Fruit fly (Drosophila melanogaster) whole organism, embryonic: ENCODE data around the gene PlexA.

Source experiments
- ATbp ChIP-seq: fragments of 200-800 bp; sonication (Bioruptor generic); optimal IDR thresholded peaks from 2 replicates; lab custom pipeline; 2017; ENCODE audit warnings: missing biosample characterization, mild to moderate bottlenecking, missing genetic modification characterization, missing genetic modification reagents
- Awh ChIP-seq: fragments of 200-800 bp; sonication (Bioruptor generic); IDR thresholded peaks from 2 replicates; pipeline ENCODE4, ENCODE4 v1.3.6; 2022; ENCODE audit warnings: missing biosample characterization, missing genetic modification characterization
- CG1233 ChIP-seq: fragments of 200-800 bp; sonication (Bioruptor generic); optimal IDR thresholded peaks from 4 replicates; lab custom pipeline; 2018; ENCODE audit warnings: missing biosample characterization, mild to moderate bottlenecking, missing genetic modification characterization
- CG13624 ChIP-seq: fragments of 200-800 bp; sonication (Bioruptor generic); optimal IDR thresholded peaks from 2 replicates; lab custom pipeline; 2016; ENCODE audit warnings: missing biosample characterization, missing genetic modification characterization
- CG15479 ChIP-seq: fragments of 200-800 bp; sonication (Bioruptor generic); optimal IDR thresholded peaks from 3 replicates; lab custom pipeline; 2019; ENCODE audit warnings: missing biosample characterization, mild to moderate bottlenecking, missing genetic modification characterization, moderate library complexity
- CG17359 ChIP-seq: fragments of 200-800 bp; sonication (Bioruptor generic); optimal IDR thresholded peaks from 3 replicates; lab custom pipeline; 2018; ENCODE audit warnings: missing biosample characterization, mild to moderate bottlenecking, missing genetic modification characterization, moderate library complexity
- CG34422 ChIP-seq: fragments of 200-800 bp; sonication (Bioruptor generic); IDR thresholded peaks from 3 replicates; pipeline ENCODE4 v1.3.6; 2022; ENCODE audit warnings: missing biosample characterization, missing genetic modification characterization
- CG4282 ChIP-seq: fragments of 200-800 bp; sonication (Bioruptor generic); optimal IDR thresholded peaks from 2 replicates; lab custom pipeline; 2016; ENCODE audit warnings: missing biosample characterization, missing genetic modification characterization
- CG6854 ChIP-seq: fragments of 200-800 bp; sonication (Bioruptor generic); optimal IDR thresholded peaks from 3 replicates; lab custom pipeline; 2017; ENCODE audit warnings: missing biosample characterization, mild to moderate bottlenecking, missing genetic modification characterization
- CG7271 ChIP-seq: fragments of 200-800 bp; sonication (Bioruptor generic); optimal IDR thresholded peaks from 2 replicates; lab custom pipeline; 2018; ENCODE audit warnings: missing biosample characterization, mild to moderate bottlenecking, missing genetic modification characterization, moderate library complexity
- CG7786 ChIP-seq: fragments of 200-800 bp; sonication (Bioruptor generic); optimal IDR thresholded peaks from 2 replicates; lab custom pipeline; 2016; ENCODE audit warnings: missing biosample characterization, missing genetic modification characterization
- CG8924 ChIP-seq: fragments of 200-800 bp; optimal IDR thresholded peaks from 3 replicates; lab custom pipeline; 2019; ENCODE audit warnings: missing biosample characterization, mild to moderate bottlenecking, missing genetic modification characterization, moderate library complexity
- CG9437 ChIP-seq: fragments of 200-800 bp; sonication (Bioruptor generic); optimal IDR thresholded peaks from 2 replicates; lab custom pipeline; 2018; ENCODE audit warnings: missing biosample characterization, mild to moderate bottlenecking, missing genetic modification characterization
- CG9817 ChIP-seq: fragments of 200-800 bp; sonication (Bioruptor generic); optimal IDR thresholded peaks from 2 replicates; lab custom pipeline; 2018; ENCODE audit warnings: missing biosample characterization, mild to moderate bottlenecking, missing genetic modification characterization, moderate library complexity
- CrebB ChIP-seq: fragments of 200-800 bp; sonication (Bioruptor generic); optimal IDR thresholded peaks from 3 replicates; lab custom pipeline; 2018; ENCODE audit warnings: missing biosample characterization, mild to moderate bottlenecking, missing genetic modification characterization
- Deaf1 ChIP-seq: fragments of 200-800 bp; optimal IDR thresholded peaks from 3 replicates; lab custom pipeline; 2019; ENCODE audit warnings: missing biosample characterization, mild to moderate bottlenecking, missing genetic modification characterization, moderate library complexity
- Eip74EF ChIP-seq, 2 experiments: fragments of 200-800 bp in 1 of 2; fragments of >200 bp in 1 of 2; sonication (Bioruptor generic) in 1 of 2; optimal IDR thresholded peaks; 2 replicates each; lab custom pipeline; 2017 to 2019; ENCODE audit warnings: missing biosample characterization in 2 of 2, missing genetic modification characterization in 2 of 2, mild to moderate bottlenecking in 1 of 2, moderate library complexity in 1 of 2
- Ets65A ChIP-seq: fragments of 200-800 bp; sonication (Bioruptor generic); peaks from one replicate; lab custom pipeline; 2016; ENCODE audit warnings: missing biosample characterization, missing genetic modification characterization
- HHEX ChIP-seq: fragments of 200-800 bp; sonication (Bioruptor generic); optimal IDR thresholded peaks from 3 replicates; lab custom pipeline; 2017; ENCODE audit warnings: missing biosample characterization, mild to moderate bottlenecking, missing genetic modification characterization, missing genetic modification reagents
- Hand ChIP-seq: fragments of 200-800 bp; sonication (Bioruptor generic); optimal IDR thresholded peaks from 2 replicates; lab custom pipeline; 2017; ENCODE audit warnings: mild to moderate bottlenecking, missing biosample characterization, missing genetic modification reagents, missing genetic modification characterization
- Hr51 ChIP-seq, 2 experiments: fragments of 200-800 bp; sonication (Bioruptor generic); optimal IDR thresholded peaks; 2 replicates in 1 of 2; 3 replicates in 1 of 2; lab custom pipeline; 2016 to 2018; ENCODE audit warnings: missing biosample characterization in 2 of 2, missing genetic modification characterization in 2 of 2, mild to moderate bottlenecking in 1 of 2, moderate library complexity in 1 of 2
- Hr78 ChIP-seq, 2 experiments: fragments of 200-800 bp in 1 of 2; fragments of >200 bp in 1 of 2; sonication (Bioruptor generic) in 1 of 2; optimal IDR thresholded peaks; 2 replicates each; lab custom pipeline; 2017 to 2019; ENCODE audit warnings: missing biosample characterization in 2 of 2, missing genetic modification characterization in 2 of 2, mild to moderate bottlenecking in 1 of 2, moderate library complexity in 1 of 2
- Mrtf ChIP-seq: fragments of 200-800 bp; sonication (Bioruptor generic); IDR thresholded peaks from 3 replicates; pipeline ENCODE4 v1.3.6; 2022; ENCODE audit warnings: missing biosample characterization, missing genetic modification characterization
- Nf-YB ChIP-seq: fragments of 200-800 bp; sonication (Bioruptor generic); optimal IDR thresholded peaks from 3 replicates; lab custom pipeline; 2019; ENCODE audit warnings: missing biosample characterization, mild to moderate bottlenecking, missing genetic modification characterization, moderate library complexity
- Nf-YC ChIP-seq: fragments of 200-800 bp; optimal IDR thresholded peaks from 3 replicates; lab custom pipeline; 2019; ENCODE audit warnings: missing biosample characterization, mild to moderate bottlenecking, missing genetic modification characterization, moderate library complexity
- NfI ChIP-seq: fragments of 200-800 bp; sonication (Bioruptor generic); optimal IDR thresholded peaks from 3 replicates; lab custom pipeline; 2018; ENCODE audit warnings: missing biosample characterization, mild to moderate bottlenecking, missing genetic modification characterization, moderate library complexity
- Sry-β ChIP-seq: fragments of 200-800 bp; sonication (Bioruptor generic); optimal IDR thresholded peaks from 2 replicates; lab custom pipeline; 2018; ENCODE audit warnings: missing biosample characterization, mild to moderate bottlenecking, missing genetic modification characterization, moderate library complexity
- Stat92E ChIP-seq, 3 experiments: fragments of >200 bp in 2 of 3; fragments of 200-800 bp in 1 of 3; sonication (Bioruptor generic) in 1 of 3; optimal IDR thresholded peaks; 2 replicates each; lab custom pipeline; 2017 to 2019; ENCODE audit warnings: missing biosample characterization in 3 of 3, missing genetic modification characterization in 3 of 3, mild to moderate bottlenecking in 1 of 3, moderate library complexity in 1 of 3
- bbx ChIP-seq: fragments of 200-800 bp; sonication (Bioruptor generic); IDR thresholded peaks from 2 replicates; pipeline ENCODE4 v1.3.6; 2022; ENCODE audit warnings: missing biosample characterization, missing genetic modification characterization; ENCODE audit not compliant: partially characterized antibody
- caup ChIP-seq: fragments of 200-800 bp; sonication (Bioruptor generic); optimal IDR thresholded peaks from 3 replicates; lab custom pipeline; 2017; ENCODE audit warnings: missing biosample characterization, mild to moderate bottlenecking, missing genetic modification characterization, moderate library complexity; ENCODE audit not compliant: severe bottlenecking
- cg ChIP-seq: fragments of 200-800 bp; sonication (Bioruptor generic); optimal IDR thresholded peaks from 3 replicates; lab custom pipeline; 2019; ENCODE audit warnings: missing biosample characterization, mild to moderate bottlenecking, missing genetic modification characterization, moderate library complexity
- cwo ChIP-seq: fragments of 200-800 bp; sonication (Bioruptor generic); optimal IDR thresholded peaks from 3 replicates; lab custom pipeline; 2017; ENCODE audit warnings: missing biosample characterization, missing genetic modification characterization, mild to moderate bottlenecking, moderate library complexity, missing genetic modification reagents
- dati ChIP-seq: fragments of 200-800 bp; sonication (Bioruptor generic); IDR thresholded peaks from 2 replicates; pipeline ENCODE4 v1.3.6; 2022; ENCODE audit warnings: missing biosample characterization, missing genetic modification characterization
- exex ChIP-seq: fragments of 200-800 bp; sonication (Bioruptor generic); optimal IDR thresholded peaks from 4 replicates; lab custom pipeline; 2018; ENCODE audit warnings: missing biosample characterization, mild to moderate bottlenecking, missing genetic modification characterization, moderate library complexity
- fd64A ChIP-seq: fragments of 200-800 bp; sonication (Bioruptor generic); optimal IDR thresholded peaks from 3 replicates; lab custom pipeline; 2018; ENCODE audit warnings: missing biosample characterization, mild to moderate bottlenecking, missing genetic modification characterization
- gem ChIP-seq: fragments of 200-800 bp; sonication (Bioruptor generic); optimal IDR thresholded peaks from 2 replicates; lab custom pipeline; 2019; ENCODE audit warnings: missing biosample characterization, mild to moderate bottlenecking, missing genetic modification characterization, moderate library complexity
- grau ChIP-seq: fragments of 200-800 bp; optimal IDR thresholded peaks from 3 replicates; lab custom pipeline; 2019; ENCODE audit warnings: missing biosample characterization, mild to moderate bottlenecking, missing genetic modification characterization, moderate library complexity
- grn ChIP-seq: fragments of 200-800 bp; sonication (Bioruptor generic); optimal IDR thresholded peaks from 3 replicates; lab custom pipeline; 2017; ENCODE audit warnings: missing biosample characterization, missing genetic modification characterization
- gsb-n ChIP-seq: fragments of 200-800 bp; sonication (Bioruptor generic); optimal IDR thresholded peaks from 3 replicates; lab custom pipeline; 2018; ENCODE audit warnings: missing biosample characterization, mild to moderate bottlenecking, missing genetic modification characterization
- h ChIP-seq: fragments of >200 bp; optimal IDR thresholded peaks from 2 replicates; lab custom pipeline; 2017
- lab ChIP-seq: fragments of 200-800 bp; sonication (Bioruptor generic); optimal IDR thresholded peaks from 3 replicates; lab custom pipeline; 2017; ENCODE audit warnings: missing biosample characterization, missing genetic modification characterization, mild to moderate bottlenecking, moderate library complexity, missing genetic modification reagents
- nerfin-2 ChIP-seq: fragments of 200-800 bp; sonication (Bioruptor generic); IDR thresholded peaks from 2 replicates; pipeline ENCODE4 v1.3.6; 2022; ENCODE audit warnings: missing biosample characterization, missing genetic modification characterization; ENCODE audit not compliant: partially characterized antibody
- nmo ChIP-seq: fragments of 200-800 bp; sonication (Bioruptor generic); optimal IDR thresholded peaks from 2 replicates; lab custom pipeline; 2018; ENCODE audit warnings: missing biosample characterization, mild to moderate bottlenecking, missing genetic modification characterization, moderate library complexity
- peb ChIP-seq: fragments of 200-800 bp; sonication (Bioruptor generic); IDR thresholded peaks from 2 replicates; pipeline ENCODE4 v1.3.6; 2022; ENCODE audit warnings: missing biosample characterization, missing genetic modification characterization
- pros ChIP-seq: fragments of 200-800 bp; sonication (Bioruptor generic); optimal IDR thresholded peaks from 3 replicates; lab custom pipeline; 2019; ENCODE audit warnings: missing biosample characterization, mild to moderate bottlenecking, missing genetic modification characterization, moderate library complexity
- sob ChIP-seq: fragments of 200-800 bp; sonication (Bioruptor generic); IDR thresholded peaks from 2 replicates; pipeline ENCODE4 v1.3.6; 2022; ENCODE audit warnings: missing biosample characterization, missing genetic modification characterization
- tll ChIP-seq, 2 experiments: fragments of 200-800 bp in 1 of 2; fragments of >200 bp in 1 of 2; sonication (Bioruptor generic) in 1 of 2; optimal IDR thresholded peaks; 2 replicates each; lab custom pipeline; 2017 to 2019; ENCODE audit warnings: missing biosample characterization in 2 of 2, missing genetic modification characterization in 2 of 2, mild to moderate bottlenecking in 1 of 2, moderate library complexity in 1 of 2
- yki ChIP-seq: fragments of >200 bp; optimal IDR thresholded peaks from 3 replicates; lab custom pipeline; 2018

The PlexA gene

dm6 chr4:982791-983407 lies 44.0 kb downstream of the PlexA start (continued):
- TF ChIP-seq nmo (GFP tag; lab: Kevin White, UChicago) = peak; percentile 79
- TF ChIP-seq h (lab: Kevin White, UChicago) = no peak
- TF ChIP-seq sob (GFP tag; lab: Robert Waterston, UW) = no peak; the same call in 1 of the 2 replicates
- peak; percentile 66 for TF ChIP-seq CG13624 (GFP tag; lab: Kevin White, UChicago)
- TF ChIP-seq Mrtf (GFP tag; lab: Robert Waterston, UW) = no peak
- TF ChIP-seq peb (GFP tag; lab: Robert Waterston, UW) = peak; percentile 66; the same call in 1 of the 2 replicates
- TF ChIP-seq grn = no peak
- TF ChIP-seq Awh (GFP tag; lab: Robert Waterston, UW) = no peak; the same call in 1 of the 2 replicates
- peak; percentile 87 for TF ChIP-seq gem
- peak; percentile 56 for TF ChIP-seq HHEX (GFP tag; lab: Kevin White, UChicago)
- peak; percentile 97 for TF ChIP-seq Ets65A
- TF ChIP-seq Stat92E (GFP tag; optimal IDR thresholded peaks at IDR 0.05; lab: Kevin White, UChicago) = no peak
- TF ChIP-seq yki (lab: Kevin White, UChicago) = no peak
- TF ChIP-seq CG1233 = peak; percentile 57
- TF ChIP-seq CG7271 (tag; lab: Kevin White, UChicago) = no peak
- TF ChIP-seq Sry-β = no peak
- peak in 1 of 2 experiments; percentile 37 for TF ChIP-seq Eip74EF (GFP tag; optimal IDR thresholded peaks at IDR 0.05; lab: Kevin White, UChicago)
- peak; percentile 84 for TF ChIP-seq gsb-n
- TF ChIP-seq fd64A (GFP tag; lab: Kevin White, UChicago) = no peak
- TF ChIP-seq Hr51 (GFP tag; optimal IDR thresholded peaks at IDR 0.05; lab: Kevin White, UChicago) = peak; percentile 26 to 74
- no peak for TF ChIP-seq CG9817 (tag; lab: Kevin White, UChicago)
- no peak for TF ChIP-seq nerfin-2 (GFP tag; lab: Robert Waterston, UW)
- peak; percentile 63 for TF ChIP-seq NfI (GFP tag; lab: Kevin White, UChicago)
- TF ChIP-seq CG4282 (GFP tag; lab: Kevin White, UChicago) = peak; percentile 8
- TF ChIP-seq Nf-YC (tag; lab: Kevin White, UChicago) = peak; percentile 61
- TF ChIP-seq Hr78 (GFP tag; optimal IDR thresholded peaks at IDR 0.05; lab: Kevin White, UChicago) = no peak
- peak; percentile 62 for TF ChIP-seq cwo (GFP tag; lab: Kevin White, UChicago)
- TF ChIP-seq CG7786 = peak; percentile 61
- peak; percentile 57 for TF ChIP-seq Deaf1 (tag; lab: Kevin White, UChicago)
- peak; percentile 62 for TF ChIP-seq CG9437
- TF ChIP-seq lab (GFP tag; lab: Kevin White, UChicago) = peak; percentile 86
- TF ChIP-seq CG6854 (GFP tag; lab: Kevin White, UChicago) = no peak
- TF ChIP-seq ATbp = peak; percentile 84
- TF ChIP-seq exex (tag; lab: Kevin White, UChicago) = no peak
- TF ChIP-seq CrebB (tag; lab: Kevin White, UChicago) = peak; percentile 36
- TF ChIP-seq CG34422 (GFP tag; lab: Robert Waterston, UW) = no peak
- peak; percentile 60 for TF ChIP-seq caup (GFP tag; lab: Kevin White, UChicago)
- peak; percentile 68 for TF ChIP-seq grau (tag; lab: Kevin White, UChicago)

dm6 chr4:981157-981556 lies 45.7 kb downstream of the PlexA start:
- TF ChIP-seq tll (GFP tag; optimal IDR thresholded peaks at IDR 0.05; lab: Kevin White, UChicago) (peak in 1 of 2 experiments; percentile 2), bbx (GFP tag; lab: Robert Waterston, UW) (0 out of 2 replicates have a peak, but pooled peaks have one; percentile 23), CG8924 (tag; lab: Kevin White, UChicago) (peak; percentile 23), CG15479 (GFP tag; lab: Kevin White, UChicago) (peak; percentile 49), Hand (GFP tag; lab: Kevin White, UChicago) (no peak), CG17359 (tag; lab: Kevin White, UChicago) (no peak), Nf-YB (GFP tag; lab: Kevin White, UChicago) (peak; percentile 56), dati (no peak), cg (GFP tag; lab: Kevin White, UChicago) (peak; percentile 50), pros (GFP tag; lab: Kevin White, UChicago) (peak; percentile 56)
